Fruit fly (Drosophila melanogaster) S2 (cell line): ENCODE measurements around the gene GlcAT-I.

Experiments used
- CG8478 ChIP-seq: fragments of >200 bp; optimal IDR thresholded peaks from 2 replicates; lab custom pipeline; 2018
- CTCF ChIP-seq, 2 experiments: fragments of >200 bp; optimal IDR thresholded peaks; 2 replicates each; lab custom pipeline; 2018

DNA sequence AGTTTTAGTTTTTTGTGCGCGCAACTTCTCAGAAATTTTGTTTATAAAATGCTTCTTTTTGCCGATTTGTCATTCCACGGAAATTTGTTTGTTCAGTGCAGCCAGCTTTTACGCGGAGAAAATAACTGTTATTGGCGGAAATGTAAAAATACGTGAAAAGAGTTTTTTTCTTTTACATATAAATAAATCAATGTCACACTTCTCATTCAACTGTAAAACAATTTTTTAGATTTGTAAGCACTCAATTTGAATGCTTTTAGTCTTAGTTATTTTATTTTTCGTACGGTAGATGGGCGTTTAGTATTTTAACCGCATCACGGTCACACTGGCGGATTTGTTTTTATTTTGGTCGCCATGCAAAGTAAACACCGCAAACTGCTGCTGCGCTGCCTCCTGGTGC, 26.9 kb upstream of the GlcAT-I start, which contains the start of the genes Xpac and brn:
- TF ChIP-seq CG8478 (lab: Kevin White, UChicago) (no peak), CTCF (optimal IDR thresholded peaks at IDR 0.05; lab: Kevin White, UChicago) (no peak)
